Worm (Caenorhabditis elegans) whole organism, L1 larva: Measurements from ENCODE around the gene cyp-14A4.

Experiments
- aha-1 ChIP-seq: fragments of 150-350 bp; optimal IDR thresholded peaks from 2 replicates; lab custom pipeline; 2014; ENCODE audit warnings: missing biosample characterization, missing genetic modification characterization
- dpl-1 ChIP-seq, 3 experiments: fragments of 150-350 bp in 2 of 3; sonication (generic microtip) in 1 of 3; optimal IDR thresholded peaks; 2 replicates each; lab custom pipeline; 2014 to 2017; ENCODE audit warnings: missing biosample characterization in 3 of 3, missing genetic modification characterization in 3 of 3, missing genetic modification reagents in 3 of 3
- hlh-4 ChIP-seq: sonication (generic microtip); optimal IDR thresholded peaks from 2 replicates; lab custom pipeline; 2016; ENCODE audit warnings: mild to moderate bottlenecking, missing genetic modification characterization, missing compliant biosample characterization
- lin-15B ChIP-seq: fragments of 150-350 bp; sonication (generic microtip); optimal IDR thresholded peaks from 3 replicates; lab custom pipeline; 2014; ENCODE audit warnings: missing biosample characterization, missing genetic modification characterization
- skn-1 ChIP-seq: fragments of 150-350 bp; optimal IDR thresholded peaks from 2 replicates; lab custom pipeline; 2014; ENCODE audit warnings: missing biosample characterization, missing genetic modification characterization

- TF ChIP-seq hlh-4 (tag; lab: Kevin White, UChicago) (no peak), dpl-1 (GFP tag; optimal IDR thresholded peaks at IDR 0.05; lab: Kevin White, UChicago) (no peak), lin-15B (no peak), aha-1 (tag; lab: Kevin White, UChicago) (no peak), skn-1 (tag; lab: Kevin White, UChicago) (no peak)
These were observed 24.7 kb upstream of the cyp-14A4 start, which contains the start of gene srxa-8 for ce11 chrX:13308745-13309144.
